Worm (Caenorhabditis elegans) whole organism, young adult: ENCODE measurements around the gene sec-5.

ENCODE experiments used
- B0035.1 ChIP-seq: sonication (generic microtip); optimal IDR thresholded peaks from 2 replicates; lab custom pipeline; 2016; ENCODE audit warnings: missing genetic modification characterization, mild to moderate bottlenecking, missing compliant biosample characterization, missing genotype, missing genetic modification reagents
- C06A6.2 ChIP-seq: fragments of 200-800 bp; sonication (Bioruptor generic); conservative IDR thresholded peaks from 2 replicates; pipeline ENCODE4 v1.3.6; 2022; ENCODE audit warnings: missing genetic modification characterization, missing compliant biosample characterization
- F10E7.11 ChIP-seq: sonication (generic microtip); optimal IDR thresholded peaks from 2 replicates; lab custom pipeline; 2017; ENCODE audit warnings: mild to moderate bottlenecking, missing genetic modification characterization, moderate library complexity, missing compliant biosample characterization
- F22D6.2 ChIP-seq: sonication (generic microtip); optimal IDR thresholded peaks from 2 replicates; lab custom pipeline; 2016; ENCODE audit warnings: mild to moderate bottlenecking, missing genetic modification characterization, missing compliant biosample characterization
- F33H1.4 ChIP-seq: fragments of 200-800 bp; sonication (Bioruptor generic); IDR thresholded peaks from 2 replicates; pipeline ENCODE4 v1.3.6; 2022; ENCODE audit warnings: missing genetic modification reagents, missing genetic modification characterization, missing compliant biosample characterization
- F37B4.10 ChIP-seq: fragments of 200-800 bp; sonication (Bioruptor generic); IDR thresholded peaks from 2 replicates; pipeline ENCODE4 v1.3.6; 2022; ENCODE audit warnings: missing genetic modification characterization, missing compliant biosample characterization
- F55B11.4 ChIP-seq: sonication (generic microtip); optimal IDR thresholded peaks from 2 replicates; lab custom pipeline; 2016; ENCODE audit warnings: missing compliant biosample characterization, missing genetic modification characterization, borderline replicate concordance; ENCODE audit not compliant: insufficient read depth
- F57C9.4 ChIP-seq: sonication (generic microtip); optimal IDR thresholded peaks from 2 replicates; lab custom pipeline; 2017; ENCODE audit warnings: mild to moderate bottlenecking, missing genetic modification characterization, missing compliant biosample characterization
- Y67H2A.10 ChIP-seq: fragments of 200-800 bp; sonication (Bioruptor generic); conservative IDR thresholded peaks from 2 replicates; pipeline ENCODE4 v1.3.6; 2022; ENCODE audit warnings: missing genetic modification reagents, missing genetic modification characterization, missing compliant biosample characterization
- Y95B8A.8 ChIP-seq: fragments of 200-800 bp; sonication (Bioruptor generic); IDR thresholded peaks from 2 replicates; pipeline ENCODE4 v1.3.6; 2022; ENCODE audit warnings: missing genetic modification reagents, missing genetic modification characterization, missing compliant biosample characterization
- ama-1 ChIP-seq, 3 experiments: fragments of 150-350 bp in 1 of 3; sonication (generic microtip) in 2 of 3; optimal IDR thresholded peaks; 2 replicates each; lab custom pipeline; 2014 to 2018; ENCODE audit warnings: missing biosample characterization in 2 of 3, missing genetic modification characterization in 2 of 3, missing genetic modification reagents in 2 of 3
- athp-1 ChIP-seq: sonication (generic microtip); optimal IDR thresholded peaks from 2 replicates; lab custom pipeline; 2017; ENCODE audit warnings: mild to moderate bottlenecking, missing genetic modification characterization, missing compliant biosample characterization
- attf-3 ChIP-seq: fragments of 200-800 bp; sonication (Bioruptor generic); conservative IDR thresholded peaks from 2 replicates; pipeline ENCODE4 v1.3.6; 2022; ENCODE audit warnings: missing genetic modification reagents, missing genetic modification characterization, missing compliant biosample characterization
- attf-6 ChIP-seq: fragments of 200-800 bp; sonication (Bioruptor generic); IDR thresholded peaks from 2 replicates; pipeline ENCODE4 v1.3.6; 2022; ENCODE audit warnings: missing genetic modification reagents, missing genetic modification characterization, missing compliant biosample characterization
- ccch-3 ChIP-seq: fragments of 200-800 bp; sonication (Bioruptor generic); optimal IDR thresholded peaks from 2 replicates; lab custom pipeline; 2018; ENCODE audit warnings: mild to moderate bottlenecking, missing genetic modification characterization, missing compliant biosample characterization
- cebp-1 ChIP-seq, 2 experiments: fragments of 200-800 bp in 1 of 2; sonication (Bioruptor generic) in 1 of 2; sonication (generic microtip) in 1 of 2; IDR thresholded peaks in 1 of 2; optimal IDR thresholded peaks in 1 of 2; 2 replicates each; pipeline versions ENCODE4 v1.3.6 to Lab custom; 2017 to 2022; ENCODE audit warnings: missing compliant biosample characterization in 2 of 2, missing genetic modification characterization in 2 of 2, mild to moderate bottlenecking in 1 of 2, missing genetic modification reagents in 1 of 2, moderate library complexity in 1 of 2
- ceh-40 ChIP-seq: fragments of 200-800 bp; sonication (Bioruptor generic); IDR thresholded peaks from 2 replicates; pipeline ENCODE4 v1.3.6; 2022; ENCODE audit warnings: missing genetic modification characterization, missing compliant biosample characterization
- die-1 ChIP-seq: sonication (generic microtip); optimal IDR thresholded peaks from 2 replicates; lab custom pipeline; 2016; ENCODE audit warnings: missing genotype, mild to moderate bottlenecking, missing genetic modification characterization, missing compliant biosample characterization
- egl-18 ChIP-seq: fragments of 200-800 bp; sonication (Bioruptor generic); IDR thresholded peaks from 2 replicates; pipeline ENCODE4 v1.3.6; 2022; ENCODE audit warnings: missing genetic modification reagents, missing genetic modification characterization, missing compliant biosample characterization
- him-1 ChIP-seq: sonication (generic microtip); optimal IDR thresholded peaks from 2 replicates; lab custom pipeline; 2016; ENCODE audit warnings: missing genotype, missing genetic modification reagents, missing genetic modification characterization, missing compliant biosample characterization
- hmg-20 ChIP-seq: fragments of 200-800 bp; sonication (Bioruptor generic); IDR thresholded peaks from 2 replicates; pipeline ENCODE4 v1.3.6; 2022; ENCODE audit warnings: missing genetic modification reagents, missing genetic modification characterization, missing compliant biosample characterization
- hrde-1 ChIP-seq: sonication (generic microtip); optimal IDR thresholded peaks from 2 replicates; lab custom pipeline; 2016; ENCODE audit warnings: missing genetic modification characterization, mild to moderate bottlenecking, missing compliant biosample characterization, moderate library complexity, missing genotype, missing genetic modification reagents, borderline replicate concordance
- let-526 ChIP-seq: fragments of 200-800 bp; sonication (Bioruptor generic); IDR thresholded peaks from 2 replicates; pipeline ENCODE4 v1.3.6; 2022; ENCODE audit warnings: missing genetic modification reagents, missing genetic modification characterization, missing compliant biosample characterization
- let-607 ChIP-seq, 2 experiments: fragments of 200-800 bp in 1 of 2; sonication (Bioruptor generic) in 1 of 2; sonication (generic microtip) in 1 of 2; optimal IDR thresholded peaks; 2 replicates each; lab custom pipeline; 2016 to 2018; ENCODE audit warnings: mild to moderate bottlenecking in 2 of 2, missing compliant biosample characterization in 2 of 2, missing genetic modification characterization in 2 of 2, moderate library complexity in 2 of 2, missing genotype in 1 of 2
- madf-8 ChIP-seq: fragments of 200-800 bp; sonication (Bioruptor generic); conservative IDR thresholded peaks from 2 replicates; pipeline ENCODE4 v1.3.6; 2022; ENCODE audit warnings: missing genetic modification reagents, missing genetic modification characterization, missing compliant biosample characterization
- mes-4 ChIP-seq: sonication (generic microtip); optimal IDR thresholded peaks from 2 replicates; lab custom pipeline; 2016; ENCODE audit warnings: missing genotype, missing genetic modification characterization, missing compliant biosample characterization
- mxl-1 ChIP-seq: sonication (generic microtip); optimal IDR thresholded peaks from 2 replicates; lab custom pipeline; 2016; ENCODE audit warnings: missing genetic modification characterization, missing compliant biosample characterization
- nfya-1 ChIP-seq: sonication (generic microtip); optimal IDR thresholded peaks from 2 replicates; lab custom pipeline; 2017; ENCODE audit warnings: antibody characterized with exemption, missing compliant biosample characterization, missing genetic modification characterization, borderline replicate concordance; ENCODE audit not compliant: insufficient read depth
- nhr-120 ChIP-seq: fragments of 200-800 bp; sonication (Bioruptor generic); IDR thresholded peaks from 2 replicates; pipeline ENCODE4 v1.3.6; 2022; ENCODE audit warnings: missing genetic modification characterization, missing compliant biosample characterization
- nhr-80 ChIP-seq: sonication (generic microtip); optimal IDR thresholded peaks from 2 replicates; lab custom pipeline; 2016; ENCODE audit warnings: missing genetic modification characterization, missing compliant biosample characterization
- repo-1 ChIP-seq: sonication (generic microtip); optimal IDR thresholded peaks from 2 replicates; lab custom pipeline; 2017; ENCODE audit warnings: mild to moderate bottlenecking, missing genetic modification characterization, missing compliant biosample characterization
- rpc-1 ChIP-seq, 2 experiments: fragments of 150-350 bp in 1 of 2; sonication (generic microtip) in 1 of 2; optimal IDR thresholded peaks; 2 replicates each; lab custom pipeline; 2014 to 2018; ENCODE audit warnings: missing biosample characterization in 1 of 2, missing genetic modification characterization in 1 of 2, missing genetic modification reagents in 1 of 2, missing genotype in 1 of 2
- snpc-4 ChIP-seq, 5 experiments: fragments of 150-350 bp in 1 of 5; sonication (generic microtip) in 4 of 5; optimal IDR thresholded peaks; 2 replicates each; lab custom pipeline; 2014 to 2018; ENCODE audit warnings: missing genetic modification characterization in 5 of 5, missing biosample characterization in 3 of 5, antibody characterized with exemption in 2 of 5, mild to moderate bottlenecking in 2 of 5, missing compliant biosample characterization in 2 of 5, missing genotype in 2 of 5, moderate library complexity in 2 of 5, missing genetic modification reagents in 1 of 5
- zim-3 ChIP-seq: sonication (generic microtip); optimal IDR thresholded peaks from 2 replicates; lab custom pipeline; 2017; ENCODE audit warnings: mild to moderate bottlenecking, missing genetic modification characterization, moderate library complexity, missing compliant biosample characterization
- ztf-18 ChIP-seq: sonication (generic microtip); optimal IDR thresholded peaks from 2 replicates; lab custom pipeline; 2016; ENCODE audit warnings: missing genotype, mild to moderate bottlenecking, missing genetic modification characterization, missing compliant biosample characterization
- ztf-25 ChIP-seq: fragments of 200-800 bp; sonication (Bioruptor generic); IDR thresholded peaks from 2 replicates; pipeline ENCODE4 v1.3.6; 2022; ENCODE audit warnings: missing genetic modification reagents, missing genetic modification characterization, missing compliant biosample characterization
- ztf-3 ChIP-seq: fragments of 200-800 bp; sonication (Bioruptor generic); optimal IDR thresholded peaks from 2 replicates; lab custom pipeline; 2018; ENCODE audit warnings: mild to moderate bottlenecking, missing genetic modification characterization, missing compliant biosample characterization

sec-5 gene

DNA sequence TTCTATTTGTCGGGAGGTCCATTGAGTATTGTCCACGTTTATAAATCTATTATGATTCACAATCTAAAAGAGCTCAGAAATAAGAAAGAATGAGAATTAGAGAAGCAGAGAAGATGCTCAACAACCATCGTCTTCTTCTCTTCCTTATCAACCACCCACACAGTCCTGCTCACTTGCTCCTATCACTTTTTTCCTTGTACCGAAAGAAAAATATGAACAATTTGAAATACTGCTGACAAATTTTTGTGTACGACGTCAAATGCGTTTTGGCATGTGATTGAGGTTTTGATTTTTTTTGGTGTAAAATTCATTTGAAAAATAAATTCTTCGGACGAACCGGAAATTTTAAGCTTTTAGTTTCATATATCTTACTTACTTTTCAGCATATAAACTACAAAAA, 19.4 kb upstream of the sec-5 start:
- TF ChIP-seq zim-3 (no peak), attf-3 (GFP tag; lab: Robert Waterston, UW) (no peak), nhr-80 (tag; lab: Kevin White, UChicago) (peak; percentile 85), rpc-1 (optimal IDR thresholded peaks at IDR 0.05; lab: Kevin White, UChicago) (no peak), rpc-1 (tag; optimal IDR thresholded peaks at IDR 0.05; lab: Kevin White, UChicago) (no peak), ccch-3 (no peak), Y95B8A.8 (GFP tag; lab: Robert Waterston, UW) (no peak), let-607 (tag; optimal IDR thresholded peaks at IDR 0.05; lab: Kevin White, UChicago) (peak in 1 of 2 experiments; percentile 17), madf-8 (GFP tag; lab: Robert Waterston, UW) (no peak), athp-1 (no peak), cebp-1 (GFP tag; IDR thresholded peaks at IDR 0.05; lab: Robert Waterston, UW) (no peak), cebp-1 (tag; optimal IDR thresholded peaks at IDR 0.05; lab: Kevin White, UChicago) (no peak), ztf-25 (GFP tag; lab: Robert Waterston, UW) (no peak), F57C9.4 (tag; lab: Kevin White, UChicago) (no peak), snpc-4 (GFP tag; optimal IDR thresholded peaks at IDR 0.05; lab: Kevin White, UChicago) (no peak), snpc-4 (tag; optimal IDR thresholded peaks at IDR 0.05; lab: Kevin White, UChicago) (peak in 1 of 4 experiments; percentile 1)

ce11 chrII:9194195-9194594, 17.2 kb upstream of the sec-5 start, which contains the start of gene twk-4:
Gene twk-4, minus strand, starts transcription at chrII:9194295.
- TF ChIP-seq repo-1, result no peak
- no peak for TF ChIP-seq B0035.1 (tag; lab: Kevin White, UChicago)
- TF ChIP-seq F55B11.4 (tag; lab: Kevin White, UChicago), result no peak
- TF ChIP-seq nfya-1 (tag; lab: Kevin White, UChicago), result no peak
- no peak for TF ChIP-seq C06A6.2
- no peak for TF ChIP-seq nhr-120 (GFP tag; lab: Robert Waterston, UW)

DNA sequence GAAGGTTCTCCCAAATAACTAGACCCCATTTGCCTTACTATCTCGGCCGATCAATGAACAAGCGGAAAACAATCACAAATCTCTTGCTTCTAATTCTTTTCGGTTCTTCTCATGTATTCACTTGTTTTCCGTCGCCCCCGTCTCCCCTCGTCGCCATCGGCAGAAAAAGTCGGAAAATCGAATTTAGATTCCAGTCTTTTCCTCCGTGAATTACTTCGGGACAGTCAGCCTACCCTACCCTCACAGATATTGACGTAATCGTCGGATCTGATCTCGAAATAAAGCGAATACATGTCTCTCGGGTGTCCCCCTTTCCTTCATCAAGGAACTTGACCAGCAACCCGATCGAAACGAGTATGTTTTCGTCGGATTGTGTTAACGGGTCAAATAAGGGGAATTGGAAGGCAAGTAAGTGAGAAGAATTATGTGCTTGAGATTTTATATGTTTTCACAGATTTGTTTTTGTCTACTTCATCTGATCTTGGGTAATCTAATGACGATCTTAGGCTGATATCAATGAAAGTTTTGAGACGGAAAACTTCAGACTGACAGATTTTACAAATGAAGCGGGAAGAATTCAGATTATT, 13.7 kb upstream of the sec-5 start:
- TF ChIP-seq hrde-1 (tag; lab: Kevin White, UChicago) (no peak), ceh-40 (GFP tag; lab: Robert Waterston, UW) (0 out of 2 replicates have a peak, but pooled peaks have one; percentile 14), him-1 (tag; lab: Kevin White, UChicago) (no peak)

ce11 chrII:9189648-9190047, 12.7 kb upstream of the sec-5 start:
- no peak for TF ChIP-seq F33H1.4 (GFP tag; lab: Robert Waterston, UW)
- TF ChIP-seq zim-3, result no peak
- TF ChIP-seq nhr-80 (tag; lab: Kevin White, UChicago), result no peak
- TF ChIP-seq attf-6 (GFP tag; lab: Robert Waterston, UW), result no peak
- no peak for TF ChIP-seq egl-18 (GFP tag; lab: Robert Waterston, UW)
- TF ChIP-seq cebp-1 (GFP tag; IDR thresholded peaks at IDR 0.05; lab: Robert Waterston, UW), result no peak
- TF ChIP-seq cebp-1 (tag; optimal IDR thresholded peaks at IDR 0.05; lab: Kevin White, UChicago), result no peak
- no peak for TF ChIP-seq attf-3 (GFP tag; lab: Robert Waterston, UW)
- no peak for TF ChIP-seq Y67H2A.10 (GFP tag; lab: Robert Waterston, UW)
- TF ChIP-seq ztf-3 (GFP tag; lab: Kevin White, UChicago), result no peak
- no peak for TF ChIP-seq ztf-18 (tag; lab: Kevin White, UChicago)
- TF ChIP-seq, all 124 proteins: peak for 0

ce11 chrII:9188380-9188779, 11.4 kb upstream of the sec-5 start, which contains the start of gene sym-2:
Gene sym-2, minus strand, starts transcription at chrII:9188480.
- TF ChIP-seq F37B4.10 (no peak), ztf-3 (GFP tag; lab: Kevin White, UChicago) (no peak), mes-4 (no peak), hmg-20 (GFP tag; lab: Robert Waterston, UW) (no peak), snpc-4 (GFP tag; optimal IDR thresholded peaks at IDR 0.05; lab: Kevin White, UChicago) (no peak), snpc-4 (tag; optimal IDR thresholded peaks at IDR 0.05; lab: Kevin White, UChicago) (no peak), nhr-80 (tag; lab: Kevin White, UChicago) (no peak), ccch-3 (no peak), F33H1.4 (GFP tag; lab: Robert Waterston, UW) (no peak), F10E7.11 (tag; lab: Kevin White, UChicago) (no peak), die-1 (tag; lab: Kevin White, UChicago) (no peak), ama-1 (optimal IDR thresholded peaks at IDR 0.05; lab: Kevin White, UChicago) (no peak), ama-1 (GFP tag; optimal IDR thresholded peaks at IDR 0.05; lab: Kevin White, UChicago) (no peak), mxl-1 (no peak), repo-1 (no peak), let-526 (GFP tag; lab: Robert Waterston, UW) (no peak), him-1 (tag; lab: Kevin White, UChicago) (no peak), F22D6.2 (tag; lab: Kevin White, UChicago) (no peak)
